Fruit fly (Drosophila melanogaster) whole organism, embryonic: Measurements from ENCODE around the gene GstD5.

ENCODE experiments used
- Ada2b ChIP-seq: fragments of 200-800 bp; sonication (Bioruptor generic); IDR thresholded peaks from 2 replicates; pipeline ENCODE4 v1.3.6; 2022; ENCODE audit warnings: missing biosample characterization, missing genetic modification characterization
- Atf-2 ChIP-seq: fragments of 200-800 bp; sonication (Bioruptor generic); optimal IDR thresholded peaks from 2 replicates; lab custom pipeline; 2016; ENCODE audit warnings: missing biosample characterization, missing genetic modification characterization
- CG10366 ChIP-seq: fragments of 200-800 bp; sonication (Bioruptor generic); IDR thresholded peaks from 2 replicates; pipeline ENCODE4 v1.3.6; 2022; ENCODE audit warnings: missing biosample characterization, missing genetic modification characterization
- CG10543 ChIP-seq: fragments of 200-800 bp; sonication (Bioruptor generic); optimal IDR thresholded peaks from 3 replicates; lab custom pipeline; 2017; ENCODE audit warnings: missing biosample characterization, mild to moderate bottlenecking, missing genetic modification characterization, moderate library complexity
- CG10979 ChIP-seq: fragments of 200-800 bp; sonication (Bioruptor generic); optimal IDR thresholded peaks from 2 replicates; lab custom pipeline; 2018; ENCODE audit warnings: missing biosample characterization, mild to moderate bottlenecking, missing genetic modification characterization, moderate library complexity
- CG11085 ChIP-seq: fragments of 200-800 bp; sonication (Bioruptor generic); IDR thresholded peaks from 2 replicates; pipeline ENCODE4 v1.3.6; 2022; ENCODE audit warnings: missing biosample characterization, missing genetic modification characterization
- CG11247 ChIP-seq: fragments of 200-800 bp; sonication (Bioruptor generic); IDR thresholded peaks from 2 replicates; pipeline ENCODE4 v1.3.6; 2022; ENCODE audit warnings: missing biosample characterization, missing genetic modification characterization
- CG14667 ChIP-seq: fragments of 200-800 bp; sonication (Bioruptor generic); IDR thresholded peaks from 2 replicates; pipeline ENCODE4 v1.3.6; 2022; ENCODE audit warnings: missing biosample characterization, missing genetic modification characterization
- CG14860 ChIP-seq: fragments of 200-800 bp; sonication (Bioruptor generic); IDR thresholded peaks from 3 replicates; pipeline ENCODE4 v1.3.6; 2022; ENCODE audit warnings: missing biosample characterization, missing genetic modification characterization; ENCODE audit not compliant: partially characterized antibody
- CG17359 ChIP-seq: fragments of 200-800 bp; sonication (Bioruptor generic); optimal IDR thresholded peaks from 3 replicates; lab custom pipeline; 2018; ENCODE audit warnings: missing biosample characterization, mild to moderate bottlenecking, missing genetic modification characterization, moderate library complexity
- CG17912 ChIP-seq: fragments of 200-800 bp; sonication (Bioruptor generic); optimal IDR thresholded peaks from 2 replicates; lab custom pipeline; 2018; ENCODE audit warnings: missing biosample characterization, mild to moderate bottlenecking, missing genetic modification characterization
- CG2199 ChIP-seq: fragments of 200-800 bp; sonication (Bioruptor generic); IDR thresholded peaks from 3 replicates; pipeline ENCODE4 v1.3.6; 2022; ENCODE audit warnings: missing biosample characterization, missing genetic modification characterization
- CG2875 ChIP-seq: fragments of 200-800 bp; sonication (Bioruptor generic); optimal IDR thresholded peaks from 2 replicates; lab custom pipeline; 2017; ENCODE audit warnings: missing biosample characterization, mild to moderate bottlenecking, missing genetic modification characterization, missing genetic modification reagents
- CG3065 ChIP-seq: fragments of 200-800 bp; sonication (Bioruptor generic); optimal IDR thresholded peaks from 2 replicates; lab custom pipeline; 2016; ENCODE audit warnings: missing biosample characterization, missing genetic modification characterization
- CG3163 ChIP-seq: fragments of 200-800 bp; sonication (Bioruptor generic); optimal IDR thresholded peaks from 3 replicates; lab custom pipeline; 2016; ENCODE audit warnings: missing biosample characterization, missing genetic modification characterization
- CG3281 ChIP-seq: fragments of 200-800 bp; sonication (Bioruptor generic); optimal IDR thresholded peaks from 3 replicates; lab custom pipeline; 2017; ENCODE audit warnings: missing biosample characterization, mild to moderate bottlenecking, missing genetic modification characterization
- CG3726 ChIP-seq: fragments of 200-800 bp; sonication (Bioruptor generic); IDR thresholded peaks from 3 replicates; pipeline ENCODE4, ENCODE4 v1.3.6; 2022; ENCODE audit warnings: missing biosample characterization, missing genetic modification characterization
- CG5180 ChIP-seq: fragments of 200-800 bp; sonication (Bioruptor generic); optimal IDR thresholded peaks from 3 replicates; lab custom pipeline; 2017; ENCODE audit warnings: missing biosample characterization, missing genetic modification characterization, mild to moderate bottlenecking, moderate library complexity, missing genetic modification reagents
- CG6254 ChIP-seq: fragments of 200-800 bp; sonication (Bioruptor generic); optimal IDR thresholded peaks from 3 replicates; lab custom pipeline; 2017; ENCODE audit warnings: mild to moderate bottlenecking, missing biosample characterization, missing genetic modification reagents, missing genetic modification characterization
- CG7745 ChIP-seq: fragments of 200-800 bp; sonication (Bioruptor generic); optimal IDR thresholded peaks from 2 replicates; lab custom pipeline; 2018; ENCODE audit warnings: missing biosample characterization, mild to moderate bottlenecking, missing genetic modification characterization, moderate library complexity
- CG8924 ChIP-seq: fragments of 200-800 bp; optimal IDR thresholded peaks from 3 replicates; lab custom pipeline; 2019; ENCODE audit warnings: missing biosample characterization, mild to moderate bottlenecking, missing genetic modification characterization, moderate library complexity
- Ets97D ChIP-seq: fragments of 200-800 bp; sonication (Bioruptor generic); optimal IDR thresholded peaks from 3 replicates; lab custom pipeline; 2016; ENCODE audit warnings: missing biosample characterization, missing genetic modification characterization
- H2.0 ChIP-seq: fragments of 200-800 bp; sonication (Bioruptor generic); IDR thresholded peaks from 2 replicates; pipeline ENCODE4 v1.3.6; 2022; ENCODE audit warnings: missing biosample characterization, missing genetic modification characterization
- Lim3 ChIP-seq: fragments of 200-800 bp; sonication (Bioruptor generic); IDR thresholded peaks from 2 replicates; pipeline ENCODE4 v1.3.6; 2022; ENCODE audit warnings: missing biosample characterization, missing genetic modification characterization
- MTF-1 ChIP-seq: fragments of 200-800 bp; sonication (Bioruptor generic); optimal IDR thresholded peaks from 2 replicates; lab custom pipeline; 2018; ENCODE audit warnings: missing biosample characterization, mild to moderate bottlenecking, missing genetic modification characterization, borderline replicate concordance
- Max ChIP-seq: fragments of 200-800 bp; sonication (Bioruptor generic); optimal IDR thresholded peaks from 2 replicates; lab custom pipeline; 2016; ENCODE audit warnings: missing biosample characterization, mild to moderate bottlenecking, missing genetic modification characterization
- Spps ChIP-seq: fragments of 200-800 bp; sonication (Bioruptor generic); optimal IDR thresholded peaks from 2 replicates; lab custom pipeline; 2018; ENCODE audit warnings: missing biosample characterization, mild to moderate bottlenecking, missing genetic modification characterization
- cg ChIP-seq: fragments of 200-800 bp; sonication (Bioruptor generic); optimal IDR thresholded peaks from 3 replicates; lab custom pipeline; 2019; ENCODE audit warnings: missing biosample characterization, mild to moderate bottlenecking, missing genetic modification characterization, moderate library complexity
- dysf ChIP-seq: fragments of 200-800 bp; sonication (Bioruptor generic); IDR thresholded peaks from 3 replicates; pipeline ENCODE4 v1.3.6; 2022; ENCODE audit warnings: missing biosample characterization, missing genetic modification characterization
- ewg ChIP-seq: fragments of 200-800 bp; sonication (Bioruptor generic); optimal IDR thresholded peaks from 3 replicates; lab custom pipeline; 2017; ENCODE audit warnings: mild to moderate bottlenecking, missing biosample characterization, missing genetic modification reagents, missing genetic modification characterization
- exex ChIP-seq: fragments of 200-800 bp; sonication (Bioruptor generic); optimal IDR thresholded peaks from 4 replicates; lab custom pipeline; 2018; ENCODE audit warnings: missing biosample characterization, mild to moderate bottlenecking, missing genetic modification characterization, moderate library complexity
- gcm ChIP-seq: fragments of 200-800 bp; sonication (Bioruptor generic); optimal IDR thresholded peaks from 2 replicates; lab custom pipeline; 2019; ENCODE audit warnings: missing biosample characterization, mild to moderate bottlenecking, missing genetic modification characterization, moderate library complexity
- hb ChIP-seq: fragments of 200-800 bp; sonication (Bioruptor generic); IDR thresholded peaks from 3 replicates; pipeline ENCODE4 v1.3.6; 2022; ENCODE audit warnings: missing biosample characterization, missing genetic modification characterization; ENCODE audit not compliant: partially characterized antibody
- kay ChIP-seq: fragments of 200-800 bp; sonication (Bioruptor generic); optimal IDR thresholded peaks from 2 replicates; lab custom pipeline; 2016; ENCODE audit warnings: missing biosample characterization, missing genetic modification characterization
- lmd ChIP-seq: fragments of 200-800 bp; sonication (Bioruptor generic); IDR thresholded peaks from 2 replicates; pipeline ENCODE4 v1.3.6; 2022; ENCODE audit warnings: missing biosample characterization, missing genetic modification characterization
- lov ChIP-seq, 2 experiments: fragments of 200-800 bp in 1 of 2; fragments of >200 bp in 1 of 2; sonication (Bioruptor generic) in 1 of 2; IDR thresholded peaks in 1 of 2; optimal IDR thresholded peaks in 1 of 2; 2 replicates in 1 of 2; 3 replicates in 1 of 2; pipeline versions ENCODE4 v1.3.6 to Lab custom; 2017 to 2022; ENCODE audit warnings: missing biosample characterization in 1 of 2, missing genetic modification characterization in 1 of 2
- nerfin-2 ChIP-seq: fragments of 200-800 bp; sonication (Bioruptor generic); IDR thresholded peaks from 2 replicates; pipeline ENCODE4 v1.3.6; 2022; ENCODE audit warnings: missing biosample characterization, missing genetic modification characterization; ENCODE audit not compliant: partially characterized antibody
- onecut ChIP-seq: fragments of 200-800 bp; sonication (Bioruptor generic); IDR thresholded peaks from 2 replicates; pipeline ENCODE4 v1.3.6; 2022; ENCODE audit warnings: missing biosample characterization, missing genetic modification characterization
- org-1 ChIP-seq: fragments of 200-800 bp; sonication (Bioruptor generic); optimal IDR thresholded peaks from 2 replicates; lab custom pipeline; 2017; ENCODE audit warnings: missing biosample characterization, missing genetic modification characterization
- pan ChIP-seq, 4 experiments: fragments of >200 bp in 3 of 4; fragments of 200-800 bp in 1 of 4; sonication (Bioruptor generic) in 1 of 4; optimal IDR thresholded peaks in 3 of 4; IDR thresholded peaks in 1 of 4; 2 replicates each; pipeline versions ENCODE4 v1.3.6 to Lab custom; 2017 to 2022; ENCODE audit warnings: missing biosample characterization in 2 of 4, missing genetic modification characterization in 2 of 4, mixed read lengths in 1 of 4
- pnt ChIP-seq: fragments of 200-800 bp; sonication (Bioruptor generic); optimal IDR thresholded peaks from 3 replicates; lab custom pipeline; 2016; ENCODE audit warnings: missing biosample characterization, missing genetic modification characterization
- seq ChIP-seq: fragments of 200-800 bp; sonication (Bioruptor generic); IDR thresholded peaks from 2 replicates; pipeline ENCODE4 v1.3.6; 2022; ENCODE audit warnings: missing biosample characterization, missing genetic modification characterization
- tap ChIP-seq: fragments of 200-800 bp; optimal IDR thresholded peaks from 3 replicates; lab custom pipeline; 2019; ENCODE audit warnings: missing biosample characterization, mild to moderate bottlenecking, missing genetic modification characterization, moderate library complexity
- trh ChIP-seq: fragments of 200-800 bp; sonication (Bioruptor generic); optimal IDR thresholded peaks from 2 replicates; lab custom pipeline; 2016; ENCODE audit warnings: missing biosample characterization, missing genetic modification characterization

GstD5 gene

dm6 chr3R:12350497-12350896 is 25.0 kb upstream of the GstD5 start, which contains the start of gene CG10038 (continued):
- TF ChIP-seq exex (tag; lab: Kevin White, UChicago) (no peak), CG17359 (tag; lab: Kevin White, UChicago) (no peak), CG11085 (GFP tag; lab: Robert Waterston, UW) (no peak; the same call in 1 of the 2 replicates), CG10543 (no peak), CG11247 (GFP tag; lab: Robert Waterston, UW) (peak; percentile 22; the same call in 1 of the 2 replicates), nerfin-2 (GFP tag; lab: Robert Waterston, UW) (peak; percentile 89), CG17912 (GFP tag; lab: Kevin White, UChicago) (no peak), MTF-1 (no peak), CG5180 (GFP tag; lab: Kevin White, UChicago) (no peak), org-1 (GFP tag; lab: Kevin White, UChicago) (no peak), hb (GFP tag; lab: Robert Waterston, UW) (peak; percentile 92), CG2875 (GFP tag; lab: Kevin White, UChicago) (peak; percentile 20), CG3726 (GFP tag; lab: Robert Waterston, UW) (no peak), CG3065 (GFP tag; lab: Kevin White, UChicago) (no peak), CG6254 (no peak), Spps (tag; lab: Kevin White, UChicago) (no peak), CG10366 (GFP tag; lab: Robert Waterston, UW) (no peak), CG8924 (tag; lab: Kevin White, UChicago) (peak; percentile 6), pan (optimal IDR thresholded peaks at IDR 0.05; lab: Kevin White, UChicago) (no peak), pan (GFP tag; optimal IDR thresholded peaks at IDR 0.05 in 1 of 2, IDR thresholded peaks at IDR 0.05 in 1 of 2) (no peak), ewg (GFP tag; lab: Kevin White, UChicago) (no peak), CG2199 (no peak), seq (GFP tag; lab: Robert Waterston, UW) (no peak), CG14667 (GFP tag; lab: Robert Waterston, UW) (no peak), cg (GFP tag; lab: Kevin White, UChicago) (no peak), H2.0 (GFP tag; lab: Robert Waterston, UW) (no peak), CG7745 (no peak), CG3281 (GFP tag; lab: Kevin White, UChicago) (no peak), gcm (no peak), trh (GFP tag; lab: Kevin White, UChicago) (no peak), pnt (GFP tag; lab: Kevin White, UChicago) (no peak), Lim3 (GFP tag; lab: Robert Waterston, UW) (no peak), Atf-2 (GFP tag; lab: Kevin White, UChicago) (no peak), CG14860 (peak; percentile 80), lmd (GFP tag; lab: Robert Waterston, UW) (no peak), tap (tag; lab: Kevin White, UChicago) (no peak), Ets97D (GFP tag; lab: Kevin White, UChicago) (peak; percentile 60), lov (optimal IDR thresholded peaks at IDR 0.05; lab: Kevin White, UChicago) (no peak), lov (GFP tag; IDR thresholded peaks at IDR 0.05; lab: Robert Waterston, UW) (no peak), CG10979 (tag; lab: Kevin White, UChicago) (peak; percentile 21), Max (GFP tag; lab: Kevin White, UChicago) (peak; percentile 18), CG3163 (no peak), kay (peak; percentile 14), dysf (GFP tag; lab: Robert Waterston, UW) (0 out of 3 replicates have a peak, but pooled peaks have one; percentile 37), Ada2b (GFP tag; lab: Robert Waterston, UW) (no peak), onecut (GFP tag; lab: Robert Waterston, UW) (no peak)
